Worm (Caenorhabditis elegans) whole organism, L2 larva: Measurements from ENCODE around the gene F36H5.18.

Source experiments
- aly-2 ChIP-seq: fragments of 150-350 bp; optimal IDR thresholded peaks from 2 replicates; lab custom pipeline; 2014; ENCODE audit warnings: missing biosample characterization, missing genetic modification characterization
- mbf-1 ChIP-seq: sonication (generic microtip); optimal IDR thresholded peaks from 2 replicates; lab custom pipeline; 2017; ENCODE audit warnings: missing biosample characterization, missing genetic modification characterization
- unc-55 ChIP-seq: fragments of 150-350 bp; sonication (generic microtip); optimal IDR thresholded peaks from 3 replicates; lab custom pipeline; 2014; ENCODE audit warnings: missing biosample characterization, missing genetic modification reagents, missing genetic modification characterization
- zag-1 ChIP-seq: fragments of 150-350 bp; optimal IDR thresholded peaks from 2 replicates; lab custom pipeline; 2014; ENCODE audit warnings: missing biosample characterization, missing genetic modification characterization
- ztf-1 ChIP-seq: fragments of 200-800 bp; sonication (Bioruptor generic); conservative IDR thresholded peaks from 2 replicates; pipeline ENCODE4 v1.3.6; 2022; ENCODE audit warnings: missing genetic modification characterization, missing compliant biosample characterization
- ztf-4 ChIP-seq: fragments of 150-350 bp; optimal IDR thresholded peaks from 2 replicates; lab custom pipeline; 2014; ENCODE audit warnings: missing biosample characterization, missing genetic modification characterization

Gene F36H5.18

DNA sequence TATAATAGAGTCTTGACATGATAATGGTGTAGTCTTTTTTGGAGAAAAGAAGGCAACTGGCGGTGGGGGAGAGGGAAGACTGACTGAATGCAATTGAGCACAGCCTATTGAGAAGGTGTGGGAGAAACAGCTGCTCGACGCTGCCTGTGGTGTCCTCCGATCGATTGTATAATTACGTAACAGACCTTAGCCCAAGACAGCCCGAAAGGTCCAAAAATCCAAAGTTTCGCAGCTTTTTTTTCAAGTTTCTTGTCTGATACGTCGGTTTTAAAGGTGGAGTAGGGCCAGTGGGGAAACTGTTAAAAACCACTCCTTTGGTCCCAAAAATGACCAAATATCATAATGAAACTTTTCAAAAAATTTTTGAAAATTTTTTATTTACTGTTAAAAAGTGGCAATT, 28.4 kb downstream of the F36H5.18 start, which contains the start of the genes C08F1.6 and fbxb-13:
C08F1.6 (minus strand) TSS at position 101 of the 400 bp plus-strand sequence.
fbxb-13 (plus strand) TSS at position 191 of the 400 bp plus-strand sequence.
- TF ChIP-seq aly-2 (no peak), mbf-1 (tag; lab: Kevin White, UChicago) (no peak)

DNA sequence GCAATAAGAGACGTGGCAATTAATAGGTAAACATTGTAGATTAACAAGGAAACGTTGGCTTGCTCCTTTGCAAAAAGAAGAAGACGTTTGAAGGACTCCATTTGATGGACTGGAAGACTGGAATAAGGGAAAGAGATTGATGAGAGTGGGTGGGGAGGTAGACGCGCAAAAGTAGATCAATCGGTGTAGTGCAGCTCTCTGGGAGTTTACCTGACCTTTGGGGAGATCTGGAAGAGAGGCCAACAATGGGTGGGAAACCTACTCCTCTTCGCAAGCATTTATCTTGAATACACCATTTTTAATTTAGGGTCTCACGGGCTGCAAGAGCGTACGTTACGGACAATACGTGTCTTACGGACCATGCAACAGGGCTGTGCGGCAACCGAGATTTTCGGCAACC, 46.7 kb downstream of the F36H5.18 start, which contains the start of gene C08F1.12:
C08F1.12 (minus strand) TSS at position 101 of the 400 bp plus-strand sequence.
- TF ChIP-seq zag-1 (tag; lab: Kevin White, UChicago) = no peak

DNA sequence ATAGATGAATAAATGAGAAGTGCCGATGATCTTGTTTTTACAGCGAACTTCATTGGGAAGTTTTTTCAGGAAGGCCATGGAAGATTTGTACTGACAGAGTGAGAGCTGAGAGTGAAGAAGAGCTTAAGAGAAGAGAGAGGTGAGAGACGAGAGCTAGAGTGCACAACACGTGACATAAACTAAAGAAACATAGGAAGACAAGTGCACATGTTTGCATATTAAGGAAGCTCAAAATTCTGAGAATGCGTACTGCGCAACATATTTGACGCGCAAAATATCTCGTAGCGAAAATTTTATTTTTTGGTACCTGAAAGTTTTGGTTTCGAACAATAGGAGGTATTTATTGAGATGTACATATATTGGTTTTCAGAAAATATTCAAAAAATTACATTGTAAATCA, 48.5 kb downstream of the F36H5.18 start, which contains the start of gene C08F1.8:
C08F1.8 (minus strand) TSS at position 101 of the 400 bp plus-strand sequence.
- peak; percentile 8 for TF ChIP-seq unc-55 (GFP tag; lab: Kevin White, UChicago)
- TF ChIP-seq aly-2 = no peak
- no peak for TF ChIP-seq ztf-4 (tag; lab: Kevin White, UChicago)
- TF ChIP-seq ztf-1 (GFP tag; lab: Robert Waterston, UW) = no peak
- TF ChIP-seq, all 48 proteins: peak for 1
